Worm (Caenorhabditis elegans) whole organism, L1 larva: Measurements from ENCODE around the gene F45D3.1.

ENCODE experiments used
- C04F5.9 ChIP-seq: sonication (generic microtip); optimal IDR thresholded peaks from 2 replicates; lab custom pipeline; 2016; ENCODE audit warnings: missing genetic modification characterization, missing compliant biosample characterization
- C16A3.4 ChIP-seq: fragments of 150-350 bp; optimal IDR thresholded peaks from 2 replicates; lab custom pipeline; 2014; ENCODE audit warnings: missing biosample characterization, missing genetic modification characterization
- F16B12.6 ChIP-seq: fragments of 150-350 bp; optimal IDR thresholded peaks from 2 replicates; lab custom pipeline; 2014; ENCODE audit warnings: missing biosample characterization, missing genetic modification characterization
- Y116A8C.19 ChIP-seq: sonication (generic microtip); optimal IDR thresholded peaks from 2 replicates; lab custom pipeline; 2016; ENCODE audit warnings: missing compliant biosample characterization, missing genetic modification characterization, borderline replicate concordance
- aly-2 ChIP-seq: fragments of 150-350 bp; optimal IDR thresholded peaks from 2 replicates; lab custom pipeline; 2014; ENCODE audit warnings: missing biosample characterization, missing genetic modification characterization
- blmp-1 ChIP-seq: fragments of 150-350 bp; optimal IDR thresholded peaks from 2 replicates; lab custom pipeline; 2014; ENCODE audit warnings: missing biosample characterization, missing genetic modification characterization
- ceh-63 ChIP-seq: fragments of 200-800 bp; sonication (Bioruptor generic); optimal IDR thresholded peaks from 2 replicates; lab custom pipeline; 2018; ENCODE audit warnings: mild to moderate bottlenecking, missing genetic modification characterization, missing compliant biosample characterization
- ceh-8 ChIP-seq: fragments of 200-800 bp; sonication (Bioruptor generic); optimal IDR thresholded peaks from 2 replicates; lab custom pipeline; 2018; ENCODE audit warnings: mild to moderate bottlenecking, missing genetic modification characterization, moderate library complexity, missing compliant biosample characterization
- ceh-82 ChIP-seq, 3 experiments: fragments of 150-350 bp in 1 of 3; sonication (generic microtip) in 2 of 3; optimal IDR thresholded peaks; 2 replicates each; lab custom pipeline; 2014 to 2017; ENCODE audit warnings: missing biosample characterization in 3 of 3, missing genetic modification characterization in 3 of 3
- ceh-90 ChIP-seq: sonication (generic microtip); optimal IDR thresholded peaks from 2 replicates; lab custom pipeline; 2016; ENCODE audit warnings: missing genetic modification characterization, missing compliant biosample characterization
- ces-1 ChIP-seq: fragments of 150-350 bp; optimal IDR thresholded peaks from 2 replicates; lab custom pipeline; 2014; ENCODE audit warnings: missing biosample characterization, missing genetic modification reagents, missing genetic modification characterization
- dpl-1 ChIP-seq, 3 experiments: fragments of 150-350 bp in 2 of 3; sonication (generic microtip) in 1 of 3; optimal IDR thresholded peaks; 2 replicates each; lab custom pipeline; 2014 to 2017; ENCODE audit warnings: missing biosample characterization in 3 of 3, missing genetic modification characterization in 3 of 3, missing genetic modification reagents in 3 of 3
- dsc-1 ChIP-seq: sonication (generic microtip); optimal IDR thresholded peaks from 2 replicates; lab custom pipeline; 2016; ENCODE audit warnings: mild to moderate bottlenecking, missing genetic modification characterization, missing compliant biosample characterization
- efl-1 ChIP-seq, 4 experiments: fragments of 150-350 bp; optimal IDR thresholded peaks in 3 of 4; peaks in 1 of 4; 1 replicate in 1 of 4; 2 replicates in 3 of 4; lab custom pipeline; 2014; ENCODE audit warnings: missing biosample characterization in 2 of 4, missing genetic modification characterization in 2 of 4, missing genetic modification reagents in 2 of 4
- efl-3 ChIP-seq: fragments of 200-800 bp; sonication (Bioruptor generic); optimal IDR thresholded peaks from 2 replicates; lab custom pipeline; 2018; ENCODE audit warnings: mild to moderate bottlenecking, missing genetic modification characterization, missing compliant biosample characterization
- egl-13 ChIP-seq: sonication (generic microtip); optimal IDR thresholded peaks from 2 replicates; lab custom pipeline; 2016; ENCODE audit warnings: missing genotype, missing genetic modification reagents, missing genetic modification characterization, missing compliant biosample characterization
- elt-3 ChIP-seq, 6 experiments: fragments of 150-350 bp in 1 of 6; sonication (generic microtip); optimal IDR thresholded peaks; 2 replicates each; lab custom pipeline; 2017 to 2018; ENCODE audit warnings: missing biosample characterization in 6 of 6, missing genetic modification characterization in 6 of 6, inconsistent platforms in 1 of 6
- ets-5 ChIP-seq: fragments of 200-800 bp; sonication (Bioruptor generic); IDR thresholded peaks from 2 replicates; pipeline ENCODE4 v1.3.6; 2022; ENCODE audit warnings: missing genetic modification characterization, missing compliant biosample characterization
- fkh-4 ChIP-seq: sonication (generic microtip); optimal IDR thresholded peaks from 2 replicates; lab custom pipeline; 2016; ENCODE audit warnings: missing compliant biosample characterization, missing genetic modification characterization, borderline replicate concordance
- fkh-8 ChIP-seq: sonication (generic microtip); optimal IDR thresholded peaks from 2 replicates; lab custom pipeline; 2016; ENCODE audit warnings: mild to moderate bottlenecking, missing genetic modification characterization, missing compliant biosample characterization
- fos-1 ChIP-seq: fragments of 150-350 bp; optimal IDR thresholded peaks from 2 replicates; lab custom pipeline; 2014; ENCODE audit warnings: missing biosample characterization, missing genetic modification characterization
- hlh-17 ChIP-seq: fragments of 200-800 bp; sonication (Bioruptor generic); optimal IDR thresholded peaks from 2 replicates; lab custom pipeline; 2018; ENCODE audit warnings: missing genetic modification characterization, mild to moderate bottlenecking, missing compliant biosample characterization, moderate library complexity, borderline replicate concordance
- hpl-2 ChIP-seq: fragments of 150-350 bp; optimal IDR thresholded peaks from 2 replicates; lab custom pipeline; 2014; ENCODE audit warnings: missing biosample characterization, missing genetic modification reagents, missing genetic modification characterization
- irx-1 ChIP-seq: sonication (generic microtip); optimal IDR thresholded peaks from 2 replicates; lab custom pipeline; 2016; ENCODE audit warnings: missing genetic modification characterization, missing compliant biosample characterization
- isw-1 ChIP-seq: fragments of 200-800 bp; sonication (Bioruptor generic); IDR thresholded peaks from 2 replicates; pipeline ENCODE4 v1.3.6; 2022; ENCODE audit warnings: missing genetic modification characterization, missing compliant biosample characterization
- lin-13 ChIP-seq: fragments of 150-350 bp; optimal IDR thresholded peaks from 2 replicates; lab custom pipeline; 2014; ENCODE audit warnings: missing biosample characterization, missing genetic modification reagents, missing genetic modification characterization
- lin-15B ChIP-seq: fragments of 150-350 bp; sonication (generic microtip); optimal IDR thresholded peaks from 3 replicates; lab custom pipeline; 2014; ENCODE audit warnings: missing biosample characterization, missing genetic modification characterization
- lin-35 ChIP-seq, 2 experiments: fragments of 150-350 bp; optimal IDR thresholded peaks; 2 replicates each; lab custom pipeline; 2014; ENCODE audit warnings: missing biosample characterization in 2 of 2, missing genetic modification characterization in 2 of 2, missing genetic modification reagents in 2 of 2
- lin-39 ChIP-seq: fragments of 150-350 bp; optimal IDR thresholded peaks from 2 replicates; lab custom pipeline; 2014; ENCODE audit warnings: missing biosample characterization, missing genetic modification reagents, missing genetic modification characterization
- lsy-2 ChIP-seq, 2 experiments: fragments of 150-350 bp; optimal IDR thresholded peaks; 2 replicates each; lab custom pipeline; 2014; ENCODE audit warnings: missing biosample characterization in 2 of 2, missing genetic modification characterization in 2 of 2
- mab-9 ChIP-seq: fragments of 200-800 bp; sonication (Bioruptor generic); IDR thresholded peaks from 2 replicates; pipeline ENCODE4 v1.3.6; 2022; ENCODE audit warnings: missing genetic modification reagents, missing genetic modification characterization, missing compliant biosample characterization
- mdl-1 ChIP-seq, 2 experiments: fragments of 150-350 bp; optimal IDR thresholded peaks; 2 replicates each; lab custom pipeline; 2014 to 2017; ENCODE audit warnings: missing biosample characterization in 2 of 2, missing genetic modification characterization in 2 of 2, inconsistent platforms in 1 of 2
- mef-2 ChIP-seq: fragments of 150-350 bp; optimal IDR thresholded peaks from 2 replicates; lab custom pipeline; 2014; ENCODE audit warnings: missing biosample characterization, missing genetic modification characterization
- nhr-11 ChIP-seq: fragments of 150-350 bp; optimal IDR thresholded peaks from 2 replicates; lab custom pipeline; 2014; ENCODE audit warnings: missing biosample characterization, missing genetic modification characterization
- nhr-19 ChIP-seq: fragments of 200-800 bp; sonication (Bioruptor generic); conservative IDR thresholded peaks from 2 replicates; pipeline ENCODE4 v1.3.6; 2022; ENCODE audit warnings: missing genetic modification characterization, missing compliant biosample characterization
- nhr-20 ChIP-seq: sonication (generic microtip); optimal IDR thresholded peaks from 2 replicates; lab custom pipeline; 2016; ENCODE audit warnings: mild to moderate bottlenecking, missing genetic modification characterization, missing compliant biosample characterization
- nhr-28 ChIP-seq: fragments of 150-350 bp; optimal IDR thresholded peaks from 2 replicates; lab custom pipeline; 2014; ENCODE audit warnings: missing biosample characterization, missing genetic modification characterization
- nhr-84 ChIP-seq: sonication (generic microtip); optimal IDR thresholded peaks from 2 replicates; lab custom pipeline; 2017; ENCODE audit warnings: missing biosample characterization, missing genetic modification characterization
- pax-3 ChIP-seq: fragments of 200-800 bp; sonication (Bioruptor generic); optimal IDR thresholded peaks from 2 replicates; lab custom pipeline; 2018; ENCODE audit warnings: mild to moderate bottlenecking, missing genetic modification characterization, moderate library complexity, missing compliant biosample characterization
- pqm-1 ChIP-seq: sonication (generic microtip); optimal IDR thresholded peaks from 3 replicates; lab custom pipeline; 2017; ENCODE audit warnings: missing biosample characterization, missing genetic modification characterization
- rnt-1 ChIP-seq: sonication (generic microtip); optimal IDR thresholded peaks from 2 replicates; lab custom pipeline; 2016; ENCODE audit warnings: mild to moderate bottlenecking, missing genetic modification characterization, moderate library complexity, missing compliant biosample characterization
- skn-1 ChIP-seq: fragments of 150-350 bp; optimal IDR thresholded peaks from 2 replicates; lab custom pipeline; 2014; ENCODE audit warnings: missing biosample characterization, missing genetic modification characterization
- snpc-4 ChIP-seq: fragments of 150-350 bp; optimal IDR thresholded peaks from 2 replicates; lab custom pipeline; 2014; ENCODE audit warnings: missing biosample characterization, missing genetic modification characterization
- sox-4 ChIP-seq: sonication (generic microtip); optimal IDR thresholded peaks from 2 replicates; lab custom pipeline; 2016; ENCODE audit warnings: missing genetic modification characterization, missing compliant biosample characterization
- sptf-1 ChIP-seq: fragments of 150-350 bp; optimal IDR thresholded peaks from 2 replicates; lab custom pipeline; 2014; ENCODE audit warnings: missing biosample characterization, missing genetic modification characterization
- sup-37 ChIP-seq: fragments of 200-800 bp; sonication (Bioruptor generic); optimal IDR thresholded peaks from 2 replicates; lab custom pipeline; 2018; ENCODE audit warnings: mild to moderate bottlenecking, missing genetic modification characterization, missing compliant biosample characterization
- tbx-2 ChIP-seq: sonication (generic microtip); optimal IDR thresholded peaks from 2 replicates; lab custom pipeline; 2016; ENCODE audit warnings: missing genetic modification characterization, missing compliant biosample characterization
- tlp-1 ChIP-seq: fragments of 150-350 bp; optimal IDR thresholded peaks from 2 replicates; lab custom pipeline; 2014; ENCODE audit warnings: missing biosample characterization, missing genetic modification characterization
- unc-130 ChIP-seq: fragments of 150-350 bp; optimal IDR thresholded peaks from 2 replicates; lab custom pipeline; 2017; ENCODE audit warnings: missing biosample characterization, missing genetic modification characterization, inconsistent platforms
- unc-30 ChIP-seq: sonication (generic microtip); optimal IDR thresholded peaks from 2 replicates; lab custom pipeline; 2017; ENCODE audit warnings: missing biosample characterization, missing genetic modification characterization
- unc-98 ChIP-seq: fragments of 200-800 bp; sonication (Bioruptor generic); IDR thresholded peaks from 2 replicates; pipeline ENCODE4 v1.3.6; 2022; ENCODE audit warnings: missing genetic modification characterization, missing compliant biosample characterization
- vab-15 ChIP-seq: sonication (generic microtip); optimal IDR thresholded peaks from 2 replicates; lab custom pipeline; 2017; ENCODE audit warnings: missing genotype, mild to moderate bottlenecking, missing genetic modification characterization, missing compliant biosample characterization
- xbp-1 ChIP-seq: sonication (generic microtip); optimal IDR thresholded peaks from 2 replicates; lab custom pipeline; 2016; ENCODE audit warnings: missing genetic modification characterization, missing compliant biosample characterization
- zag-1 ChIP-seq: fragments of 150-350 bp; optimal IDR thresholded peaks from 2 replicates; lab custom pipeline; 2014; ENCODE audit warnings: missing biosample characterization, missing genetic modification characterization

F45D3.1 gene

DNA sequence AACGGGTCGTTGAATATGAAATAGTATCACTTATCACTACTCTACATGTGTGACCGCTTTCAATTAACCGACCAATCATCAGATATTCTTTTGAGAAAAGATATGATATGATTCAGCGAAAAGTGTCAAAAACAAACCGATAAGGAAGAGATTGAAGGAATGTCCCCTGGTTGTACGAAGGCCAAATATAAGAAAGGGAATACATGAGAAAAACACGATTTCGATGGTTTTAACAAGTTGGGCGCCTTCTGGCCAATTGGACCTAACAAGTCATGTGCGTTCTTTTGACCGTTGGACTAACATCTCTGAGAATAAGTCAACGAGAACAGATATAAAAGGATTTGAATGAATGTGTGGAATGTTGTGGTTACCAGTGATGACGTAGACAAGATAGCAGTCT, 29.0 kb downstream of the F45D3.1 start (continued):
- TF ChIP-seq mef-2 (no peak), sup-37 (GFP tag; lab: Kevin White, UChicago) (no peak), aly-2 (tag; lab: Kevin White, UChicago) (no peak), rnt-1 (tag; lab: Kevin White, UChicago) (no peak), ets-5 (GFP tag; lab: Robert Waterston, UW) (no peak), fos-1 (tag; lab: Kevin White, UChicago) (no peak), nhr-11 (tag; lab: Kevin White, UChicago) (no peak), lsy-2 (tag; optimal IDR thresholded peaks at IDR 0.05; lab: Kevin White, UChicago) (peak in 1 of 2 experiments; percentile 25), ceh-8 (GFP tag; lab: Kevin White, UChicago) (no peak), dsc-1 (no peak), nhr-20 (tag; lab: Kevin White, UChicago) (peak; percentile 42), ceh-82 (tag; optimal IDR thresholded peaks at IDR 0.05; lab: Kevin White, UChicago) (no peak), sptf-1 (tag; lab: Kevin White, UChicago) (no peak), unc-130 (tag; lab: Kevin White, UChicago) (peak; percentile 25), nhr-19 (GFP tag; lab: Robert Waterston, UW) (peak; percentile 21), lin-39 (tag; lab: Kevin White, UChicago) (no peak), zag-1 (tag; lab: Kevin White, UChicago) (no peak), C04F5.9 (tag; lab: Kevin White, UChicago) (no peak), fkh-4 (tag; lab: Kevin White, UChicago) (no peak), lin-15B (no peak), efl-3 (GFP tag; lab: Kevin White, UChicago) (no peak), irx-1 (tag; lab: Kevin White, UChicago) (no peak), lin-13 (GFP tag; lab: Kevin White, UChicago) (no peak), snpc-4 (tag; lab: Kevin White, UChicago) (no peak), sox-4 (tag; lab: Kevin White, UChicago) (no peak), mdl-1 (tag; optimal IDR thresholded peaks at IDR 0.05; lab: Kevin White, UChicago) (no peak), tbx-2 (tag; lab: Kevin White, UChicago) (peak; percentile 37), ceh-63 (no peak), isw-1 (GFP tag; lab: Robert Waterston, UW) (no peak), pqm-1 (tag; lab: Kevin White, UChicago) (no peak), hlh-17 (GFP tag; lab: Kevin White, UChicago) (no peak), ceh-90 (tag; lab: Kevin White, UChicago) (no peak), unc-98 (no peak), skn-1 (no peak), lin-35 (GFP tag; optimal IDR thresholded peaks at IDR 0.05; lab: Kevin White, UChicago) (peak in 1 of 2 experiments; percentile 9), pax-3 (no peak), efl-1 (optimal IDR thresholded peaks at IDR 0.05; lab: Kevin White, UChicago) (no peak), efl-1 (GFP tag; optimal IDR thresholded peaks at IDR 0.05 in 1 of 2; lab: Kevin White, UChicago) (no peak), egl-13 (tag; lab: Kevin White, UChicago) (no peak), nhr-84 (tag; lab: Kevin White, UChicago) (no peak), vab-15 (tag; lab: Kevin White, UChicago) (no peak), Y116A8C.19 (tag; lab: Kevin White, UChicago) (no peak), unc-30 (tag; lab: Kevin White, UChicago) (no peak), elt-3 (tag; optimal IDR thresholded peaks at IDR 0.05; lab: Kevin White, UChicago) (peak in 3 of 6 experiments; percentile 32 to 85 (median 59)), nhr-28 (tag; lab: Kevin White, UChicago) (no peak), fkh-8 (tag; lab: Kevin White, UChicago) (no peak), ces-1 (GFP tag; lab: Kevin White, UChicago) (no peak), hpl-2 (GFP tag; lab: Kevin White, UChicago) (no peak), tlp-1 (tag; lab: Kevin White, UChicago) (no peak), F16B12.6 (tag; lab: Kevin White, UChicago) (no peak), dpl-1 (GFP tag; optimal IDR thresholded peaks at IDR 0.05; lab: Kevin White, UChicago) (no peak), C16A3.4 (tag; lab: Kevin White, UChicago) (no peak), mab-9 (no peak), xbp-1 (tag; lab: Kevin White, UChicago) (no peak), blmp-1 (tag; lab: Kevin White, UChicago) (peak; percentile 80)
